Worm (Caenorhabditis elegans) whole organism, mixed stage, embryonic: Measurements from ENCODE around the gene try-14.
A peak's percentile ranks its signal among the peaks of the same experiment; 100 is the strongest.

Experiments
- M03D4.4 ChIP-seq: sonication (generic microtip); optimal IDR thresholded peaks from 2 replicates; lab custom pipeline; 2017; ENCODE audit warnings: mild to moderate bottlenecking, missing genetic modification characterization, missing compliant biosample characterization
- bed-3 ChIP-seq: fragments of 200-800 bp; sonication (Bioruptor generic); optimal IDR thresholded peaks from 3 replicates; lab custom pipeline; 2018; ENCODE audit warnings: mild to moderate bottlenecking, missing genetic modification characterization, moderate library complexity, missing compliant biosample characterization
- blmp-1 ChIP-seq: fragments of 150-350 bp; optimal IDR thresholded peaks from 2 replicates; lab custom pipeline; 2014; ENCODE audit warnings: missing biosample characterization, missing genetic modification characterization
- ceh-43 ChIP-seq: fragments of 200-800 bp; sonication (Bioruptor generic); optimal IDR thresholded peaks from 2 replicates; lab custom pipeline; 2018; ENCODE audit warnings: mild to moderate bottlenecking, missing genetic modification characterization, moderate library complexity, missing compliant biosample characterization
- ceh-83 ChIP-seq: fragments of 200-800 bp; sonication (Bioruptor generic); optimal IDR thresholded peaks from 2 replicates; lab custom pipeline; 2018; ENCODE audit warnings: mild to moderate bottlenecking, missing genetic modification characterization, missing compliant biosample characterization
- ces-1 ChIP-seq: fragments of 150-350 bp; optimal IDR thresholded peaks from 2 replicates; lab custom pipeline; 2014; ENCODE audit warnings: missing biosample characterization, missing genetic modification reagents, missing genetic modification characterization
- cnd-1 ChIP-seq: fragments of 200-800 bp; sonication (Bioruptor generic); optimal IDR thresholded peaks from 2 replicates; lab custom pipeline; 2018; ENCODE audit warnings: mild to moderate bottlenecking, missing genetic modification characterization, missing compliant biosample characterization
- drap-1 ChIP-seq: fragments of 200-800 bp; sonication (Bioruptor generic); optimal IDR thresholded peaks from 3 replicates; lab custom pipeline; 2018; ENCODE audit warnings: mild to moderate bottlenecking, missing genetic modification characterization, missing compliant biosample characterization
- elt-1 ChIP-seq: sonication (generic microtip); optimal IDR thresholded peaks from 2 replicates; lab custom pipeline; 2017; ENCODE audit warnings: missing genetic modification characterization, mild to moderate bottlenecking, missing compliant biosample characterization, antibody characterized with exemption, moderate library complexity, borderline replicate concordance; ENCODE audit not compliant: insufficient read depth
- elt-3 ChIP-seq: fragments of 150-350 bp; optimal IDR thresholded peaks from 2 replicates; lab custom pipeline; 2014; ENCODE audit warnings: missing biosample characterization, missing genetic modification characterization
- ham-2 ChIP-seq: fragments of 200-800 bp; sonication (Bioruptor generic); optimal IDR thresholded peaks from 2 replicates; lab custom pipeline; 2018; ENCODE audit warnings: mild to moderate bottlenecking, missing genetic modification characterization, missing compliant biosample characterization
- hlh-1 ChIP-seq: fragments of 150-350 bp; optimal IDR thresholded peaks from 2 replicates; lab custom pipeline; 2014; ENCODE audit warnings: missing biosample characterization, missing genetic modification reagents, missing genetic modification characterization
- lin-13 ChIP-seq: fragments of 150-350 bp; optimal IDR thresholded peaks from 2 replicates; lab custom pipeline; 2014; ENCODE audit warnings: missing biosample characterization, missing genetic modification characterization
- lin-32 ChIP-seq: fragments of 200-800 bp; sonication (Bioruptor generic); optimal IDR thresholded peaks from 2 replicates; lab custom pipeline; 2018; ENCODE audit warnings: mild to moderate bottlenecking, missing genetic modification characterization, missing compliant biosample characterization
- mab-5 ChIP-seq: fragments of 150-350 bp; optimal IDR thresholded peaks from 2 replicates; lab custom pipeline; 2014; ENCODE audit warnings: missing biosample characterization, missing genetic modification characterization
- mep-1 ChIP-seq: fragments of 150-350 bp; optimal IDR thresholded peaks from 2 replicates; lab custom pipeline; 2017; ENCODE audit warnings: missing biosample characterization, missing genetic modification reagents, missing genetic modification characterization, inconsistent platforms
- mls-2 ChIP-seq: sonication (generic microtip); optimal IDR thresholded peaks from 2 replicates; lab custom pipeline; 2016; ENCODE audit warnings: mild to moderate bottlenecking, missing genetic modification characterization, moderate library complexity, missing compliant biosample characterization
- nhr-12 ChIP-seq: fragments of 150-350 bp; optimal IDR thresholded peaks from 2 replicates; lab custom pipeline; 2014; ENCODE audit warnings: missing biosample characterization, missing genetic modification characterization
- nhr-237 ChIP-seq: fragments of 150-350 bp; optimal IDR thresholded peaks from 2 replicates; lab custom pipeline; 2014; ENCODE audit warnings: missing biosample characterization, missing genetic modification characterization
- nhr-28 ChIP-seq: fragments of 150-350 bp; optimal IDR thresholded peaks from 2 replicates; lab custom pipeline; 2014; ENCODE audit warnings: missing biosample characterization, missing genetic modification characterization
- pha-4 ChIP-seq: fragments of 150-350 bp; optimal IDR thresholded peaks from 2 replicates; lab custom pipeline; 2018; ENCODE audit warnings: missing biosample characterization, missing genetic modification reagents, missing genetic modification characterization
- snpc-4 ChIP-seq: fragments of 150-350 bp; optimal IDR thresholded peaks from 2 replicates; lab custom pipeline; 2014; ENCODE audit warnings: missing biosample characterization, missing genetic modification characterization
- sptf-1 ChIP-seq: sonication (generic microtip); optimal IDR thresholded peaks from 2 replicates; lab custom pipeline; 2017; ENCODE audit warnings: mild to moderate bottlenecking, missing genetic modification characterization, moderate library complexity, missing compliant biosample characterization
- unc-120 ChIP-seq: sonication (generic microtip); optimal IDR thresholded peaks from 2 replicates; lab custom pipeline; 2017; ENCODE audit warnings: missing genetic modification characterization, missing compliant biosample characterization; ENCODE audit not compliant: poor library complexity, severe bottlenecking
- unc-39 ChIP-seq: fragments of 150-350 bp; optimal IDR thresholded peaks from 2 replicates; lab custom pipeline; 2014; ENCODE audit warnings: missing biosample characterization, missing genetic modification characterization
- unc-62 ChIP-seq: fragments of 150-350 bp; optimal IDR thresholded peaks from 2 replicates; lab custom pipeline; 2014; ENCODE audit warnings: missing biosample characterization, missing genetic modification reagents, missing genetic modification characterization

try-14 gene

ce11 chrX:7495491-7495890 lies at the start of gene try-14:
TSS of gene try-14 (minus strand) at chrX:7495591.
- TF ChIP-seq mls-2 (tag; lab: Kevin White, UChicago) (no peak), snpc-4 (tag; lab: Kevin White, UChicago) (no peak), elt-1 (no peak)
- TF ChIP-seq, all 35 proteins: peak for 0

DNA sequence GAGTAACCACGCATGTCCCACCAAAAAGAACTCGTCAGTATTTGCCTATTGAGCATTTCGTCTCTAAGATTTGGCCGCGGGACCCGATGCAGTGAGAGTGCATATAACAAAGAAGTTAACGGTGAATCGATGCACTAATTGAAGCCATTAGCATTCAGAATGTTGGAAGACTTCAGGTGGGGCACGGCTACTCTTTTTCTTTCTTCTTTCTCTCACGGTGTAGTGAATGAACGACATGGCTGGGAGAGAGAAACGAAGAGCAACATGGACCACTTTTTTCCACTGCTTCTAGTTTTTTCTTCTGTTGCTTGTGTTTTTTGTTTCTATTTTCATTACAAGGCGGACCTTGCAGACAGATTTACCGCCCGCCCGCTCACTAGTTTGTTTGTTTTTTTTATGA lies 45.7 kb upstream of the try-14 start:
- TF ChIP-seq mab-5 (tag; lab: Kevin White, UChicago) (no peak), elt-3 (no peak), elt-1 (no peak), ceh-83 (GFP tag; lab: Kevin White, UChicago) (no peak), drap-1 (no peak), sptf-1 (tag; lab: Kevin White, UChicago) (no peak), mls-2 (tag; lab: Kevin White, UChicago) (no peak)

DNA sequence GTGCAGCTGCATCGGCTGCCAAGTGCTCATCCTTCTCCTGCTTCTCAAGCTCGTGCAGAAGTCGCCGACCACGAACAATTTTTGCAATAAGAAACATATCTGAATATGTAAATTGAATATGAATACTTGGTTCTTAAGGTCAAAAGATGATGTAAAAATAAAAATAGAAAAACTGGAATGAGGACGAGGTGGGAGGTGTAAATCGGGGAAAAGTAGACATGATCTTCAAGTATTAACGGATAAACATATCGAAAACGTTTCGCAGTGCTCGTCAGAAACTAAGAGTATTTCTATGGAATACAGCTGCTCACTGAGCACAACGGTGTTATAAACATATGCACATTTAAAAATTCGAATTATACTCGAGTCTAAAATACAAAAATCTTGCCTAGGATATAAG lies 44.6 kb upstream of the try-14 start, which contains the start of gene glb-16:
Gene glb-16, minus strand, starts transcription at position 101 of the 400 bp plus-strand sequence.
- TF ChIP-seq blmp-1 (tag; lab: Kevin White, UChicago) (no peak), unc-120 (tag; lab: Kevin White, UChicago) (no peak), hlh-1 (tag; lab: Kevin White, UChicago) (no peak), lin-32 (GFP tag; lab: Kevin White, UChicago) (no peak), ceh-43 (GFP tag; lab: Kevin White, UChicago) (no peak)

DNA sequence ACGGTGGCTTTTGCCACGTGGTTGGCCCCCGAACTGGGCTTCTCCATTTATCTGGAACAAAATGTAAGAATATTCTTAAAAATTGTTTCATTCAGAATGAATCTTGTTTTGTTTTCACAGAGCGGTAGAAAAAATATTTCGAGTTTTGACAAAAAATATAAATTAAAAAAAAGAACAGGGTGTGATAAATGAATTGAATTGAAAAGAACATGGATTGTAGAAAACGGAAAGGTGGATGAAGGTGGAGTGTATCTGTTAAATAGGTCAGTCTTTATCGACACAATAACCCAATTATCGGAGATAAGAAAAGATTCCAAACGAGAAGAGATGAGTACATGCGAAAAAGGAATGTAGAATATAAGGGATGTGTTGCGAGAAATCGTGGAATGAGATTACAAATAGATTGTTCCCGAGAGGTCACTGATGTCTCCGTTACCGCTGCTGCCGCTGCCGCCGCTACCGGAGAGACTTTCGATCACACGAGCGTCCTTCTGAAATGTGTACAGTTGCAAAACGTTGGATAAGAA lies 42.4 kb upstream of the try-14 start, which contains the start of gene dpy-7:
Gene dpy-7, minus strand, starts transcription at position 51 of the 527 bp plus-strand sequence.
- TF ChIP-seq ham-2 (GFP tag; lab: Kevin White, UChicago), result peak; percentile 18
- peak; percentile 86 for TF ChIP-seq elt-1
- no peak for TF ChIP-seq lin-13
- TF ChIP-seq snpc-4 (tag; lab: Kevin White, UChicago), result no peak

- no peak for TF ChIP-seq ham-2 (GFP tag; lab: Kevin White, UChicago)
- no peak for TF ChIP-seq bed-3 (GFP tag; lab: Kevin White, UChicago)
- no peak for TF ChIP-seq nhr-28
- no peak for TF ChIP-seq mls-2 (tag; lab: Kevin White, UChicago)
- TF ChIP-seq pha-4 (tag; lab: Kevin White, UChicago), result no peak
- TF ChIP-seq unc-39 (tag; lab: Kevin White, UChicago), result no peak
These were observed 41.5 kb upstream of the try-14 start for ce11 chrX:7536869-7537268.

DNA sequence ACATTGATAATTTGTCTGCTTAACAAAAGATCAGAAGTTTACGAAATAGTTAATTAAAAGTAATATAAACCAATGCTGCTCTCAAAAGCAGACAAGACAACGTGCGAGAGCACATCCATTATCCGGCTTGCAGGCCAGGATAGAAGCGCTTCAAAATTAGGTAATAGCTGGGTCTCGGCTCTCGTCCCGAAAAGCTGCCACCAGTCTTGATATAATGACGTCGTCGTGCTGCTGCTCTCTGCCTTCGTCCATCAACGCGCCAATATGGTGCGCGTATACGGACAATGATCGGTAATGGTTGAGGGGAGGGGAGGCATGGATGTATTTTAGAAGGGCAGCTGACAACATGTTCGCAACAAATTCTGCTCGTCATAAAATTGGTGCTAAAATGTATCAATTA lies 39.1 kb upstream of the try-14 start:
- TF ChIP-seq snpc-4 (tag; lab: Kevin White, UChicago) (no peak), hlh-1 (tag; lab: Kevin White, UChicago) (no peak), mls-2 (tag; lab: Kevin White, UChicago) (peak; percentile 26), lin-32 (GFP tag; lab: Kevin White, UChicago) (peak; percentile 15), ceh-83 (GFP tag; lab: Kevin White, UChicago) (no peak)

- TF ChIP-seq bed-3 (GFP tag; lab: Kevin White, UChicago) (no peak), M03D4.4 (tag; lab: Kevin White, UChicago) (no peak), mls-2 (tag; lab: Kevin White, UChicago) (no peak), unc-62 (no peak), nhr-237 (no peak), cnd-1 (no peak), mab-5 (tag; lab: Kevin White, UChicago) (no peak), nhr-28 (no peak), mep-1 (tag; lab: Kevin White, UChicago) (no peak), ces-1 (GFP tag; lab: Kevin White, UChicago) (no peak), nhr-12 (tag; lab: Kevin White, UChicago) (no peak)
- TF ChIP-seq, all 35 proteins: peak for 0
These were observed 37.2 kb upstream of the try-14 start, which contains the start of gene ceh-14 for ce11 chrX:7532632-7533031. TSS of gene ceh-14 (minus strand) at chrX:7532732.
